Fruit fly (Drosophila melanogaster) whole organism, embryonic: Measurements from ENCODE around the gene melt.

Experiments
- Blimp-1 ChIP-seq: fragments of 200-800 bp; sonication (Bioruptor generic); optimal IDR thresholded peaks from 3 replicates; lab custom pipeline; 2018; ENCODE audit warnings: missing biosample characterization, missing genetic modification characterization, mild to moderate bottlenecking, moderate library complexity, missing genetic modification reagents
- CG10321 ChIP-seq: fragments of 200-800 bp; sonication (Bioruptor generic); IDR thresholded peaks from 2 replicates; pipeline ENCODE4 v1.3.6; 2022; ENCODE audit warnings: missing biosample characterization, missing genetic modification characterization
- CG11504 ChIP-seq: fragments of 200-800 bp; sonication (Bioruptor generic); optimal IDR thresholded peaks from 3 replicates; lab custom pipeline; 2019; ENCODE audit warnings: missing biosample characterization, mild to moderate bottlenecking, missing genetic modification characterization, moderate library complexity
- CG11695 ChIP-seq: fragments of 200-800 bp; sonication (Bioruptor generic); IDR thresholded peaks from 3 replicates; pipeline ENCODE4 v1.3.6; 2022; ENCODE audit warnings: missing biosample characterization, missing genetic modification characterization
- CG12104 ChIP-seq: fragments of 200-800 bp; sonication (Bioruptor generic); optimal IDR thresholded peaks from 3 replicates; lab custom pipeline; 2016; ENCODE audit warnings: missing biosample characterization, missing genetic modification characterization
- CG12659 ChIP-seq: fragments of 200-800 bp; sonication (Bioruptor generic); optimal IDR thresholded peaks from 3 replicates; lab custom pipeline; 2017; ENCODE audit warnings: mild to moderate bottlenecking, missing biosample characterization, missing genetic modification reagents, missing genetic modification characterization
- CG13894 ChIP-seq: fragments of 200-800 bp; sonication (Bioruptor generic); optimal IDR thresholded peaks from 3 replicates; lab custom pipeline; 2018; ENCODE audit warnings: missing biosample characterization, mild to moderate bottlenecking, missing genetic modification characterization, moderate library complexity
- CG16779 ChIP-seq: fragments of 200-800 bp; sonication (Bioruptor generic); IDR thresholded peaks from 2 replicates; pipeline ENCODE4 v1.3.6; 2022; ENCODE audit warnings: missing biosample characterization, missing genetic modification characterization
- CG16863 ChIP-seq: fragments of 200-800 bp; sonication (Bioruptor generic); optimal IDR thresholded peaks from 3 replicates; lab custom pipeline; 2016; ENCODE audit warnings: missing biosample characterization, missing genetic modification characterization
- CG2712 ChIP-seq: fragments of 200-800 bp; optimal IDR thresholded peaks from 3 replicates; lab custom pipeline; 2019; ENCODE audit warnings: missing biosample characterization, mild to moderate bottlenecking, missing genetic modification characterization, moderate library complexity
- CG31365 ChIP-seq: fragments of 200-800 bp; sonication (Bioruptor generic); optimal IDR thresholded peaks from 2 replicates; lab custom pipeline; 2018; ENCODE audit warnings: missing biosample characterization, mild to moderate bottlenecking, missing genetic modification characterization
- CG31388 ChIP-seq: fragments of 200-800 bp; sonication (Bioruptor generic); optimal IDR thresholded peaks from 2 replicates; lab custom pipeline; 2016; ENCODE audit warnings: missing biosample characterization, missing genetic modification characterization
- CG4282 ChIP-seq: fragments of 200-800 bp; sonication (Bioruptor generic); optimal IDR thresholded peaks from 2 replicates; lab custom pipeline; 2016; ENCODE audit warnings: missing biosample characterization, missing genetic modification characterization
- CG4730 ChIP-seq: fragments of 200-800 bp; sonication (Bioruptor generic); IDR thresholded peaks from 2 replicates; pipeline ENCODE4 v1.3.6; 2022; ENCODE audit warnings: missing biosample characterization, missing genetic modification characterization
- CG4854 ChIP-seq: fragments of 200-800 bp; sonication (Bioruptor generic); optimal IDR thresholded peaks from 2 replicates; lab custom pipeline; 2016; ENCODE audit warnings: missing biosample characterization, missing genetic modification characterization, inconsistent platforms
- CG6254 ChIP-seq: fragments of 200-800 bp; sonication (Bioruptor generic); optimal IDR thresholded peaks from 3 replicates; lab custom pipeline; 2017; ENCODE audit warnings: mild to moderate bottlenecking, missing biosample characterization, missing genetic modification reagents, missing genetic modification characterization
- CG7928 ChIP-seq: fragments of 200-800 bp; sonication (Bioruptor generic); optimal IDR thresholded peaks from 2 replicates; lab custom pipeline; 2017; ENCODE audit warnings: missing biosample characterization, mild to moderate bottlenecking, missing genetic modification characterization
- CG9437 ChIP-seq: fragments of 200-800 bp; sonication (Bioruptor generic); optimal IDR thresholded peaks from 2 replicates; lab custom pipeline; 2018; ENCODE audit warnings: missing biosample characterization, mild to moderate bottlenecking, missing genetic modification characterization
- CG9932 ChIP-seq: fragments of 200-800 bp; sonication (Bioruptor generic); IDR thresholded peaks from 2 replicates; pipeline ENCODE4 v1.3.6; 2022; ENCODE audit warnings: missing biosample characterization, missing genetic modification characterization
- Drgx ChIP-seq: fragments of 200-800 bp; sonication (Bioruptor generic); IDR thresholded peaks from 2 replicates; pipeline ENCODE4 v1.3.6; 2022; ENCODE audit warnings: missing biosample characterization, missing genetic modification characterization
- Ets97D ChIP-seq: fragments of 200-800 bp; sonication (Bioruptor generic); optimal IDR thresholded peaks from 3 replicates; lab custom pipeline; 2016; ENCODE audit warnings: missing biosample characterization, missing genetic modification characterization
- Fer1 ChIP-seq: fragments of 200-800 bp; sonication (Bioruptor generic); optimal IDR thresholded peaks from 2 replicates; lab custom pipeline; 2017; ENCODE audit warnings: missing biosample characterization, mild to moderate bottlenecking, missing genetic modification characterization
- Gsc ChIP-seq: fragments of 200-800 bp; sonication (Bioruptor generic); IDR thresholded peaks from 2 replicates; pipeline ENCODE4 v1.3.6; 2022; ENCODE audit warnings: missing biosample characterization, missing genetic modification characterization
- HLH3B ChIP-seq: fragments of 200-800 bp; sonication (Bioruptor generic); IDR thresholded peaks from 2 replicates; pipeline ENCODE4 v1.3.6; 2022; ENCODE audit warnings: missing biosample characterization, missing genetic modification characterization
- HmgD ChIP-seq: fragments of 200-800 bp; sonication (Bioruptor generic); optimal IDR thresholded peaks from 3 replicates; lab custom pipeline; 2016; ENCODE audit warnings: missing biosample characterization, missing genetic modification characterization
- Max ChIP-seq: fragments of 200-800 bp; sonication (Bioruptor generic); optimal IDR thresholded peaks from 2 replicates; lab custom pipeline; 2016; ENCODE audit warnings: missing biosample characterization, mild to moderate bottlenecking, missing genetic modification characterization
- Pdp1 ChIP-seq, 2 experiments: fragments of 200-800 bp; sonication (Bioruptor generic); optimal IDR thresholded peaks; 3 replicates each; lab custom pipeline; 2016; ENCODE audit warnings: missing biosample characterization in 2 of 2, missing genetic modification characterization in 2 of 2, mild to moderate bottlenecking in 1 of 2, moderate library complexity in 1 of 2
- Sox102F ChIP-seq: fragments of 200-800 bp; sonication (Bioruptor generic); optimal IDR thresholded peaks from 2 replicates; lab custom pipeline; 2018; ENCODE audit warnings: missing biosample characterization, mild to moderate bottlenecking, missing genetic modification characterization, moderate library complexity
- Spps ChIP-seq: fragments of 200-800 bp; sonication (Bioruptor generic); optimal IDR thresholded peaks from 2 replicates; lab custom pipeline; 2018; ENCODE audit warnings: missing biosample characterization, mild to moderate bottlenecking, missing genetic modification characterization
- Usf ChIP-seq: fragments of 200-800 bp; sonication (Bioruptor generic); optimal IDR thresholded peaks from 2 replicates; lab custom pipeline; 2017; ENCODE audit warnings: missing genotype, missing biosample characterization, missing genetic modification characterization
- Vsx1 ChIP-seq: fragments of 200-800 bp; sonication (Bioruptor generic); optimal IDR thresholded peaks from 2 replicates; lab custom pipeline; 2017; ENCODE audit warnings: missing biosample characterization, mild to moderate bottlenecking, missing genetic modification characterization, missing genetic modification reagents
- ash1 ChIP-seq: fragments of 200-800 bp; sonication (Bioruptor generic); optimal IDR thresholded peaks from 2 replicates; lab custom pipeline; 2018; ENCODE audit warnings: missing biosample characterization, mild to moderate bottlenecking, missing genetic modification characterization
- az2 ChIP-seq: fragments of 200-800 bp; sonication (Bioruptor generic); optimal IDR thresholded peaks from 3 replicates; lab custom pipeline; 2016; ENCODE audit warnings: missing biosample characterization, missing genetic modification characterization
- caup ChIP-seq: fragments of 200-800 bp; sonication (Bioruptor generic); optimal IDR thresholded peaks from 3 replicates; lab custom pipeline; 2017; ENCODE audit warnings: missing biosample characterization, mild to moderate bottlenecking, missing genetic modification characterization, moderate library complexity; ENCODE audit not compliant: severe bottlenecking
- chinmo ChIP-seq: fragments of 200-800 bp; sonication (Bioruptor generic); IDR thresholded peaks from 4 replicates; pipeline ENCODE4 v1.3.6; 2022; ENCODE audit warnings: missing biosample characterization, missing genetic modification characterization; ENCODE audit not compliant: partially characterized antibody
- chn ChIP-seq: fragments of 200-800 bp; sonication (Bioruptor generic); optimal IDR thresholded peaks from 2 replicates; lab custom pipeline; 2016; ENCODE audit warnings: missing biosample characterization, missing genetic modification characterization
- fd102C ChIP-seq: fragments of 200-800 bp; sonication (Bioruptor generic); optimal IDR thresholded peaks from 2 replicates; lab custom pipeline; 2018; ENCODE audit warnings: missing biosample characterization, mild to moderate bottlenecking, missing genetic modification characterization, moderate library complexity
- fd3F ChIP-seq: fragments of 200-800 bp; sonication (Bioruptor generic); optimal IDR thresholded peaks from 2 replicates; lab custom pipeline; 2018; ENCODE audit warnings: missing biosample characterization, mild to moderate bottlenecking, missing genetic modification characterization, moderate library complexity
- fd96Cb ChIP-seq: fragments of 200-800 bp; sonication (Bioruptor generic); optimal IDR thresholded peaks from 2 replicates; lab custom pipeline; 2018; ENCODE audit warnings: missing biosample characterization, mild to moderate bottlenecking, missing genetic modification characterization, moderate library complexity
- grn ChIP-seq: fragments of 200-800 bp; sonication (Bioruptor generic); optimal IDR thresholded peaks from 3 replicates; lab custom pipeline; 2017; ENCODE audit warnings: missing biosample characterization, missing genetic modification characterization
- ken ChIP-seq: fragments of 200-800 bp; sonication (Bioruptor generic); IDR thresholded peaks from 3 replicates; pipeline ENCODE4 v1.3.6; 2022; ENCODE audit warnings: missing biosample characterization, missing genetic modification characterization
- maf-S ChIP-seq: fragments of 200-800 bp; sonication (Bioruptor generic); optimal IDR thresholded peaks from 2 replicates; lab custom pipeline; 2016; ENCODE audit warnings: missing biosample characterization, missing genetic modification characterization
- nmo ChIP-seq: fragments of 200-800 bp; sonication (Bioruptor generic); optimal IDR thresholded peaks from 2 replicates; lab custom pipeline; 2018; ENCODE audit warnings: missing biosample characterization, mild to moderate bottlenecking, missing genetic modification characterization, moderate library complexity
- pb ChIP-seq: fragments of 200-800 bp; sonication (Bioruptor generic); optimal IDR thresholded peaks from 3 replicates; lab custom pipeline; 2016; ENCODE audit warnings: missing biosample characterization, missing genetic modification characterization
- peb ChIP-seq: fragments of 200-800 bp; sonication (Bioruptor generic); IDR thresholded peaks from 2 replicates; pipeline ENCODE4 v1.3.6; 2022; ENCODE audit warnings: missing biosample characterization, missing genetic modification characterization
- prd ChIP-seq, 3 experiments: fragments of >200 bp in 2 of 3; fragments of 200-800 bp in 1 of 3; sonication (Bioruptor generic) in 1 of 3; optimal IDR thresholded peaks in 2 of 3; IDR thresholded peaks in 1 of 3; 2 replicates in 2 of 3; 3 replicates in 1 of 3; pipeline versions ENCODE4 v1.3.6 to Lab custom; 2017 to 2022; ENCODE audit warnings: missing biosample characterization in 1 of 3, missing genetic modification characterization in 1 of 3
- ranshi ChIP-seq: fragments of 200-800 bp; sonication (Bioruptor generic); IDR thresholded peaks from 2 replicates; pipeline ENCODE4 v1.3.6; 2022; ENCODE audit warnings: missing biosample characterization, missing genetic modification characterization
- vvl ChIP-seq: fragments of 200-800 bp; sonication (Bioruptor generic); IDR thresholded peaks from 2 replicates; pipeline ENCODE4 v1.3.6; 2022; ENCODE audit warnings: missing biosample characterization, missing genetic modification characterization
- zf30C ChIP-seq: fragments of 200-800 bp; sonication (Bioruptor generic); optimal IDR thresholded peaks from 3 replicates; lab custom pipeline; 2018; ENCODE audit warnings: missing biosample characterization, mild to moderate bottlenecking, missing genetic modification characterization
- zfh2 ChIP-seq: fragments of 200-800 bp; sonication (Bioruptor generic); optimal IDR thresholded peaks from 2 replicates; lab custom pipeline; 2016; ENCODE audit warnings: missing biosample characterization, missing genetic modification characterization

The melt gene

dm6 chr3L:7150850-7151249 lies 16.5 kb downstream of the melt start (continued):
- no peak for TF ChIP-seq CG10321 (GFP tag; lab: Robert Waterston, UW)
- TF ChIP-seq CG9437: no peak
- no peak for TF ChIP-seq ash1 (GFP tag; lab: Kevin White, UChicago)
- TF ChIP-seq CG31388 (GFP tag; lab: Kevin White, UChicago): no peak
- TF ChIP-seq maf-S (GFP tag; lab: Kevin White, UChicago): no peak
- TF ChIP-seq Usf (GFP tag; lab: Kevin White, UChicago): no peak
- TF ChIP-seq CG16863 (GFP tag; lab: Kevin White, UChicago): no peak
- TF ChIP-seq CG12104 (GFP tag; lab: Kevin White, UChicago): no peak
- TF ChIP-seq caup: no peak
- TF ChIP-seq peb (GFP tag; lab: Robert Waterston, UW): no peak; the same call in 1 of the 2 replicates
- TF ChIP-seq HLH3B: peak; percentile 28; the same call in 1 of the 2 replicates
- peak; percentile 14 for TF ChIP-seq CG11504
- no peak for TF ChIP-seq Vsx1 (GFP tag; lab: Kevin White, UChicago)
- TF ChIP-seq Gsc (GFP tag; lab: Robert Waterston, UW): no peak
- no peak for TF ChIP-seq chinmo
- TF ChIP-seq CG11695 (GFP tag; lab: Robert Waterston, UW): 0 out of 3 replicates have a peak, but pooled peaks have one; percentile 28
- TF ChIP-seq ken (GFP tag; lab: Robert Waterston, UW): no peak
- TF ChIP-seq vvl (GFP tag; lab: Robert Waterston, UW): peak; percentile 48; the same call in 1 of the 2 replicates
- no peak for TF ChIP-seq zf30C
- no peak for TF ChIP-seq grn (GFP tag; lab: Kevin White, UChicago)
- no peak for TF ChIP-seq CG31365 (tag; lab: Kevin White, UChicago)
- no peak for TF ChIP-seq chn
- TF ChIP-seq ranshi (GFP tag; lab: Robert Waterston, UW): peak; percentile 21; the same call in 1 of the 2 replicates
- TF ChIP-seq Drgx: peak; percentile 89
- no peak for TF ChIP-seq CG9932 (GFP tag; lab: Robert Waterston, UW)
- TF ChIP-seq CG4282 (GFP tag; lab: Kevin White, UChicago): no peak
- TF ChIP-seq prd (optimal IDR thresholded peaks at IDR 0.05; lab: Kevin White, UChicago): no peak
- TF ChIP-seq prd (GFP tag; IDR thresholded peaks at IDR 0.05; lab: Robert Waterston, UW): peak; percentile 36; the same call in 1 of the 3 replicates
- no peak for TF ChIP-seq CG4854 (GFP tag; lab: Kevin White, UChicago)
- TF ChIP-seq CG6254: no peak
- TF ChIP-seq CG13894 (tag; lab: Kevin White, UChicago): no peak
- peak; percentile 3 for TF ChIP-seq fd96Cb
- TF ChIP-seq Sox102F: peak; percentile 26
- peak; percentile 18 for TF ChIP-seq CG2712 (tag; lab: Kevin White, UChicago)
- TF ChIP-seq Ets97D: no peak
- TF ChIP-seq CG16779 (GFP tag; lab: Robert Waterston, UW): no peak
- no peak for TF ChIP-seq Max (GFP tag; lab: Kevin White, UChicago)
- TF ChIP-seq Pdp1 (GFP tag; optimal IDR thresholded peaks at IDR 0.05; lab: Kevin White, UChicago): no peak
- TF ChIP-seq nmo (GFP tag; lab: Kevin White, UChicago): no peak
- TF ChIP-seq Fer1 (GFP tag; lab: Kevin White, UChicago): no peak
- TF ChIP-seq HmgD (GFP tag; lab: Kevin White, UChicago): no peak
- no peak for TF ChIP-seq zfh2 (GFP tag; lab: Kevin White, UChicago)
- no peak for TF ChIP-seq CG12659 (GFP tag; lab: Kevin White, UChicago)
- no peak for TF ChIP-seq fd3F (GFP tag; lab: Kevin White, UChicago)
- TF ChIP-seq az2: no peak
- TF ChIP-seq Blimp-1: peak; percentile 0
- TF ChIP-seq fd102C (GFP tag; lab: Kevin White, UChicago): no peak
- no peak for TF ChIP-seq CG4730 (GFP tag; lab: Robert Waterston, UW)
- no peak for TF ChIP-seq Spps
- no peak for TF ChIP-seq pb
- no peak for TF ChIP-seq CG7928
